Worm (Caenorhabditis elegans): ENCODE data around the gene srd-51.

ce11 chrX:13481704-13482103 is 3.0 kb downstream of the srd-51 start, which contains the start of gene srd-50:
- TF ChIP-seq ztf-11 (tag; optimal IDR thresholded peaks at IDR 0.05) (no peak), egl-27 (tag; optimal IDR thresholded peaks at IDR 0.05) (no peak), T20F7.1 (GFP tag; optimal IDR thresholded peaks at IDR 0.05) (no peak), egl-43 (GFP tag; IDR thresholded peaks at IDR 0.05) (no peak), zfp-2 (tag; optimal IDR thresholded peaks at IDR 0.05) (no peak), php-3 (GFP tag; IDR thresholded peaks at IDR 0.05) (no peak), zag-1 (tag; optimal IDR thresholded peaks at IDR 0.05) (no peak), ceh-28 (tag; optimal IDR thresholded peaks at IDR 0.05) (no peak), saeg-2 (GFP tag; IDR thresholded peaks at IDR 0.05) (no peak)

Measured in whole organism, L4 larva.